Fruit fly (Drosophila melanogaster): ENCODE results near the gene sn.
A peak's percentile ranks its signal among the peaks of the same experiment; 100 is the strongest.

sn gene

dm6 chrX:7931028-7931549 is 32.7 kb upstream of the sn start, which contains the start of gene mahe (continued):
- TF ChIP-seq lbe (GFP tag; optimal IDR thresholded peaks at IDR 0.05) (peak; percentile 44), ttk (GFP tag; IDR thresholded peaks at IDR 0.05) (no peak), CG6791 (GFP tag; IDR thresholded peaks at IDR 0.05; ENCODE audit: partially characterized antibody) (peak; percentile 91), cato (GFP tag; optimal IDR thresholded peaks at IDR 0.05; ENCODE audit: borderline replicate concordance) (no peak), bsh (GFP tag; optimal IDR thresholded peaks at IDR 0.05) (no peak), CG30431 (GFP tag; optimal IDR thresholded peaks at IDR 0.05) (no peak), CG4328 (GFP tag; optimal IDR thresholded peaks at IDR 0.05) (no peak), CG1529 (GFP tag; optimal IDR thresholded peaks at IDR 0.05) (no peak)

dm6 chrX:7933210-7933915 is 30.5 kb upstream of the sn start, which contains the start of the genes Dhdds and RpS14a:
Gene Dhdds (minus strand): TSS chrX:7933351.
Gene RpS14a (plus strand): TSS chrX:7933742.
- TF ChIP-seq CG14667 (GFP tag; IDR thresholded peaks at IDR 0.05) (no peak), CG4328 (GFP tag; optimal IDR thresholded peaks at IDR 0.05) (peak; percentile 74), fu2 (GFP tag; optimal IDR thresholded peaks at IDR 0.05) (no peak), odd (GFP tag; optimal IDR thresholded peaks at IDR 0.05) (peak; percentile 54), CG30020 (tag; optimal IDR thresholded peaks at IDR 0.05) (peak; percentile 50), Trl (optimal IDR thresholded peaks at IDR 0.05) (no peak), Trl (GFP tag; optimal IDR thresholded peaks at IDR 0.05) (peak; percentile 5), CG10209 (GFP tag; optimal IDR thresholded peaks at IDR 0.05) (peak; percentile 70), CG8765 (GFP tag; IDR thresholded peaks at IDR 0.05) (no peak), ranshi (GFP tag; IDR thresholded peaks at IDR 0.05) (peak; percentile 8; the same call in 1 of the 2 replicates), peb (GFP tag; IDR thresholded peaks at IDR 0.05) (no peak), Ets97D (GFP tag; optimal IDR thresholded peaks at IDR 0.05) (peak; percentile 99), ab (GFP tag; optimal IDR thresholded peaks at IDR 0.05) (no peak), zfh1 (GFP tag; IDR thresholded peaks at IDR 0.05) (0 out of 3 replicates have a peak, but pooled peaks have one; percentile 15), Hr3 (GFP tag; optimal IDR thresholded peaks at IDR 0.05) (peak; percentile 25), yki (optimal IDR thresholded peaks at IDR 0.05) (peak; percentile 22), CG4820 (GFP tag; optimal IDR thresholded peaks at IDR 0.05) (peak; percentile 58), ro (GFP tag; IDR thresholded peaks at IDR 0.05) (no peak), CG7928 (GFP tag; optimal IDR thresholded peaks at IDR 0.05) (peak; percentile 62), knrl (GFP tag; IDR thresholded peaks at IDR 0.05; ENCODE audit: partially characterized antibody) (peak; percentile 89), Med (GFP tag) (peak; percentile 90), NfI (GFP tag; optimal IDR thresholded peaks at IDR 0.05) (peak; percentile 75), CG33213 (GFP tag; optimal IDR thresholded peaks at IDR 0.05) (peak; percentile 32), CG8388 (GFP tag; optimal IDR thresholded peaks at IDR 0.05) (peak; percentile 45), Taf1 (GFP tag; IDR thresholded peaks at IDR 0.05) (no peak), CG32532 (GFP tag; IDR thresholded peaks at IDR 0.05) (peak; percentile 60; the same call in 1 of the 2 replicates), nerfin-1 (tag; optimal IDR thresholded peaks at IDR 0.05) (peak; percentile 44), crol (GFP tag; IDR thresholded peaks at IDR 0.05) (no peak), Pdp1 (GFP tag; optimal IDR thresholded peaks at IDR 0.05) (peak; percentile 28 to 48), CG18599 (GFP tag; optimal IDR thresholded peaks at IDR 0.05) (peak; percentile 67), CG15601 (tag; optimal IDR thresholded peaks at IDR 0.05) (peak; percentile 74), CG1792 (GFP tag; optimal IDR thresholded peaks at IDR 0.05) (no peak), vvl (GFP tag; IDR thresholded peaks at IDR 0.05) (peak; percentile 17; the same call in 1 of the 2 replicates), ato (GFP tag; IDR thresholded peaks at IDR 0.05; ENCODE audit: partially characterized antibody) (peak; percentile 34; the same call in 1 of the 2 replicates), dimm (GFP tag; IDR thresholded peaks at IDR 0.05) (no peak), CG10959 (GFP tag; IDR thresholded peaks at IDR 0.05) (no peak), Mad (GFP tag; optimal IDR thresholded peaks at IDR 0.05) (peak; percentile 5), CHES-1-like (GFP tag; optimal IDR thresholded peaks at IDR 0.05) (peak; percentile 72), cas (GFP tag; IDR thresholded peaks at IDR 0.05) (no peak), croc (GFP tag; conservative IDR thresholded peaks at IDR 0.05) (no peak), cato (GFP tag; optimal IDR thresholded peaks at IDR 0.05; ENCODE audit: borderline replicate concordance) (peak; percentile 43), sima (GFP tag; optimal IDR thresholded peaks at IDR 0.05) (no peak)

Measured in whole organism, embryonic.